Worm (Caenorhabditis elegans): Measurements from ENCODE around the gene str-217.
"Not testable (repeated sequence)": the region's sequence is repeated elsewhere in the genome, so short reads cannot be mapped to it uniquely, and the experiment has no call there.

The str-217 gene

ce11 chrV:16950036-16950435 lies 50.1 kb downstream of the str-217 start:
- TF ChIP-seq R02D3.7 (tag; optimal IDR thresholded peaks at IDR 0.05) = no peak
- no peak for TF ChIP-seq unc-39 (tag; optimal IDR thresholded peaks at IDR 0.05)
- TF ChIP-seq snpc-4 (tag; optimal IDR thresholded peaks at IDR 0.05) = no peak
- no peak for TF ChIP-seq nhr-129 (tag; optimal IDR thresholded peaks at IDR 0.05)
- no peak for TF ChIP-seq mab-5 (tag; optimal IDR thresholded peaks at IDR 0.05)
- no peak for TF ChIP-seq zag-1 (tag; optimal IDR thresholded peaks at IDR 0.05)
- no peak for TF ChIP-seq ztf-1 (GFP tag; conservative IDR thresholded peaks at IDR 0.05)
- TF ChIP-seq aly-2 (tag; optimal IDR thresholded peaks at IDR 0.05) = no peak
- no peak for TF ChIP-seq blmp-1 (tag; optimal IDR thresholded peaks at IDR 0.05; ENCODE audit: insufficient read depth)
- no peak for TF ChIP-seq nhr-10 (tag; optimal IDR thresholded peaks at IDR 0.05)
- TF ChIP-seq ztf-4 (tag; optimal IDR thresholded peaks at IDR 0.05) = no peak
- no peak for TF ChIP-seq skn-1 (tag; optimal IDR thresholded peaks at IDR 0.05)
- no peak for TF ChIP-seq lin-13 (GFP tag; optimal IDR thresholded peaks at IDR 0.05)

- TF ChIP-seq elt-1 (tag; optimal IDR thresholded peaks at IDR 0.05); unc-62 (GFP tag; optimal IDR thresholded peaks at IDR 0.05); unc-39 (tag; optimal IDR thresholded peaks at IDR 0.05): not testable (repeated sequence)
Observed at ce11 chrV:16949609-16950008, 50.5 kb downstream of the str-217 start, which contains the start of gene fbxa-111. fbxa-111 (minus strand) TSS chrV:16949709.

All from whole organism, L2 larva.